Worm (Caenorhabditis elegans): Measurements from ENCODE around the gene C45G9.12.

DNA sequence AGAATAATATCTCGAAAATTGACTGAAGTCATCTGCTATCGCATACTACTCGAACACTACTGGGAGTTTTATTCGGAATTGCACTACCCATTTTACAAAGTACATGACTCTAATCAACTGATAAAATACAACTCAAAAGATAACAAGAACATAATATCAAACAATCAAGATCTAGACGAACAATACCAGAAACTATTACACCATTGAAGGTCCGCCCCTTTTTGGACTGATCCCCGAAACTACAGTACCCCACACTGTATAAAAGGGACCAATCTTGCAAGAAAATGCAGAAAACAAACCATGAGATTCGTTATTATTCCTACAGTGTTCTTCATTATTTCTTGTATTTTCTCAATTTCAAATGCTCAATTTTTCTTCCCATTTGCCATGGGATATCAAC is 23.1 kb upstream of the C45G9.12 start, which contains the start of gene F54D8.10:
- no peak for TF ChIP-seq flt-1 (GFP tag; IDR thresholded peaks at IDR 0.05)
- no peak for TF ChIP-seq ceh-13 (GFP tag; optimal IDR thresholded peaks at IDR 0.05)
- TF ChIP-seq ama-1 (optimal IDR thresholded peaks at IDR 0.05): no peak

Data from whole organism, early embryonic.